Worm (Caenorhabditis elegans) whole organism, midembryonic: Measurements from ENCODE around the gene C27D6.11.
"Not testable (repeated sequence)": the region's sequence is repeated elsewhere in the genome, so short reads cannot be mapped to it uniquely, and the experiment has no call there.

Experiments
- T22C8.4 ChIP-seq: fragments of 200-800 bp; sonication (Bioruptor generic); IDR thresholded peaks from 2 replicates; pipeline ENCODE4 v1.3.6; 2022; ENCODE audit warnings: missing genetic modification characterization, missing compliant biosample characterization
- cog-1 ChIP-seq: sonication (generic microtip); optimal IDR thresholded peaks from 2 replicates; lab custom pipeline; 2016; ENCODE audit warnings: missing genetic modification characterization, missing compliant biosample characterization
- klf-2 ChIP-seq: fragments of 200-800 bp; sonication (Bioruptor generic); conservative IDR thresholded peaks from 2 replicates; pipeline ENCODE4 v1.3.6; 2022; ENCODE audit warnings: missing genetic modification reagents, missing genetic modification characterization, missing compliant biosample characterization
- med-1 ChIP-seq: sonication (generic microtip); optimal IDR thresholded peaks from 2 replicates; lab custom pipeline; 2017; ENCODE audit warnings: missing genetic modification characterization, mild to moderate bottlenecking, missing compliant biosample characterization, antibody characterized with exemption, missing genetic modification reagents; ENCODE audit not compliant: insufficient read depth
- ref-1 ChIP-seq: fragments of 200-800 bp; sonication (Bioruptor generic); conservative IDR thresholded peaks from 2 replicates; pipeline ENCODE4 v1.3.6; 2022; ENCODE audit warnings: missing genetic modification reagents, missing genetic modification characterization, missing compliant biosample characterization
- tab-1 ChIP-seq: fragments of 200-800 bp; sonication (Bioruptor generic); IDR thresholded peaks from 2 replicates; pipeline ENCODE4 v1.3.6; 2022; ENCODE audit warnings: missing genetic modification characterization, missing compliant biosample characterization
- ztf-23 ChIP-seq: fragments of 200-800 bp; sonication (Bioruptor generic); IDR thresholded peaks from 2 replicates; pipeline ENCODE4 v1.3.6; 2022; ENCODE audit warnings: missing genetic modification reagents, missing genetic modification characterization, missing compliant biosample characterization
- ztf-29 ChIP-seq: fragments of 200-800 bp; sonication (Bioruptor generic); IDR thresholded peaks from 2 replicates; pipeline ENCODE4 v1.3.6; 2022; ENCODE audit warnings: missing genetic modification reagents, missing genetic modification characterization, missing compliant biosample characterization

DNA sequence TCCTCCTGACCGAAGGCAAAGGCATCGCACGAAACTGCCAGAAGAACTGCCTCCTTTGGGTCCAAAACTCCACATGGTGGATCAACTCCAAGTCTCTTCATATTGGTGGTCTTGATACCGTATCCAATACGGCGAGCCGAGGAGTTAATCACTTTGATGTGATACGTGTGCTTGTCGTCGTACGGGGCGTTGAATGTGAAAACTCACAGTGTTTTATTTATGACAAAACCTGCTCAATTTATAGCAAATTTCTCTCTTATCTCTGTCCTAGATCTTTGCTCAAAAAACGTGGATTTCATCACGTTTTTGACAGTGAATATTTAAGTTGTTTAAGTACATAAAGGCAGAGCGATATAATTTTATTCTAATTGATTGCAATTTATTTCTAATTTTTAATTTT, 2.2 kb downstream of the C27D6.11 start, which contains the start of gene F58A6.9:
- not testable (repeated sequence) for TF ChIP-seq klf-2 (GFP tag; lab: Robert Waterston, UW); med-1 (GFP tag; lab: Kevin White, UChicago); tab-1 (GFP tag; lab: Robert Waterston, UW); cog-1 (tag; lab: Kevin White, UChicago); T22C8.4 (GFP tag; lab: Robert Waterston, UW); ztf-29 (GFP tag; lab: Robert Waterston, UW); ref-1 (GFP tag; lab: Robert Waterston, UW); ztf-23 (GFP tag; lab: Robert Waterston, UW)
